Worm (Caenorhabditis elegans) whole organism, young adult: ENCODE data around the gene K10G6.9.

ENCODE experiments used
- D2030.7 ChIP-seq: fragments of 200-800 bp; sonication (Bioruptor generic); IDR thresholded peaks from 2 replicates; pipeline ENCODE4 v1.3.6; 2022; ENCODE audit warnings: missing genetic modification reagents, missing genetic modification characterization, missing compliant biosample characterization
- Y53F4B.3 ChIP-seq: fragments of 200-800 bp; sonication (Bioruptor generic); IDR thresholded peaks from 2 replicates; pipeline ENCODE4 v1.3.6; 2022; ENCODE audit warnings: missing genetic modification reagents, missing genetic modification characterization, missing compliant biosample characterization
- ceh-91 ChIP-seq: fragments of 200-800 bp; sonication (Bioruptor generic); IDR thresholded peaks from 2 replicates; pipeline ENCODE4 v1.3.6; 2022; ENCODE audit warnings: missing genetic modification reagents, missing genetic modification characterization, missing compliant biosample characterization
- hmg-1.2 ChIP-seq: fragments of 200-800 bp; sonication (Bioruptor generic); IDR thresholded peaks from 2 replicates; pipeline ENCODE4 v1.3.6; 2022; ENCODE audit warnings: missing genetic modification reagents, missing genetic modification characterization, missing compliant biosample characterization
- hsf-1 ChIP-seq: fragments of 200-800 bp; sonication (Bioruptor generic); IDR thresholded peaks from 2 replicates; pipeline ENCODE4 v1.3.6; 2022; ENCODE audit warnings: missing genetic modification reagents, missing genetic modification characterization, missing compliant biosample characterization
- sea-2 ChIP-seq: fragments of 200-800 bp; sonication (Bioruptor generic); IDR thresholded peaks from 2 replicates; pipeline ENCODE4 v1.3.6; 2022; ENCODE audit warnings: missing genetic modification characterization, missing compliant biosample characterization
- unc-130 ChIP-seq: sonication (generic microtip); optimal IDR thresholded peaks from 2 replicates; lab custom pipeline; 2016; ENCODE audit warnings: missing genetic modification reagents, missing genetic modification characterization, missing compliant biosample characterization
- xnd-1 ChIP-seq: sonication (generic microtip); optimal IDR thresholded peaks from 2 replicates; lab custom pipeline; 2016; ENCODE audit warnings: missing genotype, missing genetic modification reagents, missing genetic modification characterization, missing compliant biosample characterization

ce11 chrII:3930478-3931182 is 41.4 kb upstream of the K10G6.9 start:
- TF ChIP-seq xnd-1 (tag; lab: Kevin White, UChicago), result no peak
- TF ChIP-seq unc-130 (GFP tag; lab: Kevin White, UChicago), result no peak
- TF ChIP-seq ceh-91, result no peak
- TF ChIP-seq hmg-1.2 (GFP tag; lab: Robert Waterston, UW), result peak; percentile 87; the same call in 1 of the 2 replicates
- TF ChIP-seq D2030.7 (GFP tag; lab: Robert Waterston, UW), result no peak
- TF ChIP-seq Y53F4B.3 (GFP tag; lab: Robert Waterston, UW), result no peak
- TF ChIP-seq hsf-1, result no peak
- no peak for TF ChIP-seq sea-2 (GFP tag; lab: Robert Waterston, UW)
